Fruit fly (Drosophila melanogaster): ENCODE results near the gene CG2258.

Gene CG2258

dm6 chrX:8075300-8075927 lies 26.5 kb downstream of the CG2258 start, which contains the start of the genes Upf2 and CG1571 (continued):
- TF ChIP-seq dm (GFP tag; optimal IDR thresholded peaks at IDR 0.05) (peak; percentile 73), Six4 (GFP tag; optimal IDR thresholded peaks at IDR 0.05) (no peak), CG33213 (GFP tag; optimal IDR thresholded peaks at IDR 0.05) (peak; percentile 32), MBD-R2 (GFP tag; IDR thresholded peaks at IDR 0.05) (peak; percentile 83), Dp (GFP tag; optimal IDR thresholded peaks at IDR 0.05) (peak; percentile 72), crol (GFP tag; IDR thresholded peaks at IDR 0.05) (peak; percentile 94), CG17328 (GFP tag; IDR thresholded peaks at IDR 0.05) (no peak), MESR4 (GFP tag; optimal IDR thresholded peaks at IDR 0.05) (peak; percentile 79), ato (GFP tag; IDR thresholded peaks at IDR 0.05; ENCODE audit: partially characterized antibody) (peak; percentile 71), sqz (GFP tag; optimal IDR thresholded peaks at IDR 0.05) (peak; percentile 87), CG8281 (tag; optimal IDR thresholded peaks at IDR 0.05) (no peak), CG9817 (tag; optimal IDR thresholded peaks at IDR 0.05) (no peak), sens (GFP tag) (peak; percentile 76), CG8944 (GFP tag; optimal IDR thresholded peaks at IDR 0.05) (no peak), al (GFP tag; IDR thresholded peaks at IDR 0.05) (no peak), nerfin-2 (GFP tag; IDR thresholded peaks at IDR 0.05; ENCODE audit: partially characterized antibody) (peak; percentile 68), vnd (GFP tag; IDR thresholded peaks at IDR 0.05; ENCODE audit: partially characterized antibody) (peak; percentile 63; the same call in 2 of the 3 replicates), bbx (GFP tag; IDR thresholded peaks at IDR 0.05; ENCODE audit: partially characterized antibody) (peak; percentile 79), Lhr (GFP tag; optimal IDR thresholded peaks at IDR 0.05) (peak; percentile 42), Max (GFP tag; optimal IDR thresholded peaks at IDR 0.05) (peak; percentile 56), Ssrp (tag; optimal IDR thresholded peaks at IDR 0.05) (no peak), zen2 (GFP tag; IDR thresholded peaks at IDR 0.05; ENCODE audit: partially characterized antibody) (peak; percentile 55; the same call in 2 of the 3 replicates), tna (GFP tag; IDR thresholded peaks at IDR 0.05; ENCODE audit: partially characterized antibody) (peak; percentile 79), NfI (GFP tag; optimal IDR thresholded peaks at IDR 0.05) (no peak), br (optimal IDR thresholded peaks at IDR 0.05) (no peak), CG14860 (GFP tag; IDR thresholded peaks at IDR 0.05; ENCODE audit: partially characterized antibody) (peak; percentile 68), YL-1 (GFP tag; optimal IDR thresholded peaks at IDR 0.05) (peak; percentile 86), CG34224 (GFP tag; IDR thresholded peaks at IDR 0.05; ENCODE audit: partially characterized antibody) (peak; percentile 74), gem (tag; optimal IDR thresholded peaks at IDR 0.05) (no peak), CG7357 (GFP tag; IDR thresholded peaks at IDR 0.05) (peak; percentile 60; the same call in 2 of the 3 replicates), Rfx (GFP tag; IDR thresholded peaks at IDR 0.05) (peak; percentile 20; the same call in 1 of the 2 replicates), CG17802 (tag; optimal IDR thresholded peaks at IDR 0.05) (no peak), MTF-1 (GFP tag; optimal IDR thresholded peaks at IDR 0.05; ENCODE audit: borderline replicate concordance) (no peak), Sox102F (GFP tag; optimal IDR thresholded peaks at IDR 0.05) (no peak), E2f2 (GFP tag; IDR thresholded peaks at IDR 0.05) (peak; percentile 75), Sin3A (optimal IDR thresholded peaks at IDR 0.05) (peak; percentile 27), Pdp1 (GFP tag; optimal IDR thresholded peaks at IDR 0.05) (peak in 1 of 2 experiments; percentile 43), ems (GFP tag; optimal IDR thresholded peaks at IDR 0.05) (peak; percentile 3), CG17829 (tag; optimal IDR thresholded peaks at IDR 0.05) (peak; percentile 27), CG9797 (GFP tag; optimal IDR thresholded peaks at IDR 0.05) (peak; percentile 86), CG4617 (GFP tag; optimal IDR thresholded peaks at IDR 0.05; ENCODE audit: borderline replicate concordance) (peak; percentile 52), CG13287 (GFP tag; IDR thresholded peaks at IDR 0.05; ENCODE audit: partially characterized antibody) (peak; percentile 79), CG10431 (GFP tag; optimal IDR thresholded peaks at IDR 0.05) (peak; percentile 78), CG3995 (GFP tag; optimal IDR thresholded peaks at IDR 0.05) (peak; percentile 69), CG2129 (GFP tag; IDR thresholded peaks at IDR 0.05; ENCODE audit: partially characterized antibody) (0 out of 2 replicates have a peak, but pooled peaks have one; percentile 13), crp (GFP tag; optimal IDR thresholded peaks at IDR 0.05) (peak in 1 of 2 experiments; percentile 10), chinmo (GFP tag; IDR thresholded peaks at IDR 0.05; ENCODE audit: partially characterized antibody) (0 out of 4 replicates have a peak, but pooled peaks have one; percentile 19), tx (GFP tag; optimal IDR thresholded peaks at IDR 0.05) (no peak)

Data from whole organism, embryonic.